Worm (Caenorhabditis elegans): ENCODE measurements around the gene C28D4.7.

The C28D4.7 gene

ce11 chrIV:9733904-9734303, 9.0 kb downstream of the C28D4.7 start:
- no peak for TF ChIP-seq lsy-2 (tag; optimal IDR thresholded peaks at IDR 0.05)
- no peak for TF ChIP-seq ceh-39 (tag; optimal IDR thresholded peaks at IDR 0.05)
- no peak for TF ChIP-seq zip-8 (tag; optimal IDR thresholded peaks at IDR 0.05)
- no peak for TF ChIP-seq cnd-1 (tag; optimal IDR thresholded peaks at IDR 0.05)
- TF ChIP-seq blmp-1 (tag; optimal IDR thresholded peaks at IDR 0.05): no peak
- no peak for TF ChIP-seq bed-3 (GFP tag; optimal IDR thresholded peaks at IDR 0.05)
- no peak for TF ChIP-seq mab-5 (tag; optimal IDR thresholded peaks at IDR 0.05)
- TF ChIP-seq nhr-76 (tag; optimal IDR thresholded peaks at IDR 0.05): no peak
- TF ChIP-seq drap-1 (GFP tag; optimal IDR thresholded peaks at IDR 0.05): no peak
- TF ChIP-seq nhr-28 (tag; optimal IDR thresholded peaks at IDR 0.05): no peak
- no peak for TF ChIP-seq tbx-8 (GFP tag; optimal IDR thresholded peaks at IDR 0.05)
- TF ChIP-seq ceh-83 (GFP tag; optimal IDR thresholded peaks at IDR 0.05): no peak
- no peak for TF ChIP-seq sem-2 (GFP tag; optimal IDR thresholded peaks at IDR 0.05)
- TF ChIP-seq nhr-12 (tag; optimal IDR thresholded peaks at IDR 0.05): no peak

DNA sequence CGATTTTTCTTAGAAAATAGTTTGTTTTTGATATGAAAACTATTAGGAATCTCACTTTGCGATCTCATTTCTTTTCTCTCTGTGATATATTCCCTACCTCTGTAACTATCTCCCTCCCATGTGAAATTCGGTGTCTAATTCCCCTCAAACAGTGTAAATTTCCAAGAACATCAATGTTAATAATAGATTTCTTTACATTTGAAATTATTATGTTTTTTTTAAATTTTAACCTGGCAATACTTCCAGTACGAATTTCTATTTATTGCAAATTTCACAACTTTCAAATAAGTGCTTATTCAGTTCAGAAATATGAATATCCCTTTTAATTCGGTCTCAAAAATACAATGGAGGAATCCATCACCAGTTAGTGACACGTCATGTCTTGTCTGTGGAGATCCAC, 14.6 kb downstream of the C28D4.7 start, which contains the start of gene nhr-100:
nhr-100 (plus strand) TSS at position 301 of the 400 bp plus-strand sequence.
- TF ChIP-seq lsy-2 (tag; optimal IDR thresholded peaks at IDR 0.05): no peak
- TF ChIP-seq mls-2 (tag; optimal IDR thresholded peaks at IDR 0.05): no peak

- TF ChIP-seq flh-1 (GFP tag; optimal IDR thresholded peaks at IDR 0.05) (no peak), sptf-1 (tag; optimal IDR thresholded peaks at IDR 0.05) (no peak), M03D4.4 (tag; optimal IDR thresholded peaks at IDR 0.05) (no peak)
Measured at ce11 chrIV:9727217-9727616, 15.7 kb downstream of the C28D4.7 start.

- TF ChIP-seq sptf-1 (tag; optimal IDR thresholded peaks at IDR 0.05): no peak
- TF ChIP-seq mab-5 (tag; optimal IDR thresholded peaks at IDR 0.05): no peak
- TF ChIP-seq ces-1 (GFP tag; optimal IDR thresholded peaks at IDR 0.05): no peak
Measured at ce11 chrIV:9725468-9725985, 17.4 kb downstream of the C28D4.7 start.

DNA sequence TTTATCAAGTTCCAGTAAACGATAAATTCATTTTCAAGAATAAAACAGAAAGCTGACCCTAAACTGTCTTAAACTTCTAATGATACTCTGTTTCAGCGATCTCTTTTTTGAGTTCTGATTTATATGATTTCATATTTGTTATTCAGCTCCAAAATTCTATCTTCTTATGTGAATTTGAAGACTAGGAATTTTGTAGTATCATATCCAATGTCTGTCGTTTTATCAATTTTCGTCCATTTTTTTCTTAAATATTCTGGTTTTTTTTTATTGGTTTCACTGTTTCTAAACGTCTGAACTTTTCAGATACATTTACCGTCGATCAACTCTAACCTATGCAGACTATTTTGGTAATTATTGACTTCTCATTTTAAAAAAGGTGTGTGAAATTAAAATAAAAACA, 18.0 kb downstream of the C28D4.7 start, which contains the start of the genes nhr-138 and C28D4.18:
nhr-138 (plus strand) TSS at position 304 of the 400 bp plus-strand sequence.
C28D4.18 (plus strand) TSS at position 333 of the 400 bp plus-strand sequence.
- TF ChIP-seq ceh-83 (GFP tag; optimal IDR thresholded peaks at IDR 0.05): no peak
- no peak for TF ChIP-seq drap-1 (GFP tag; optimal IDR thresholded peaks at IDR 0.05)
- TF ChIP-seq nhr-76 (tag; optimal IDR thresholded peaks at IDR 0.05): no peak

DNA sequence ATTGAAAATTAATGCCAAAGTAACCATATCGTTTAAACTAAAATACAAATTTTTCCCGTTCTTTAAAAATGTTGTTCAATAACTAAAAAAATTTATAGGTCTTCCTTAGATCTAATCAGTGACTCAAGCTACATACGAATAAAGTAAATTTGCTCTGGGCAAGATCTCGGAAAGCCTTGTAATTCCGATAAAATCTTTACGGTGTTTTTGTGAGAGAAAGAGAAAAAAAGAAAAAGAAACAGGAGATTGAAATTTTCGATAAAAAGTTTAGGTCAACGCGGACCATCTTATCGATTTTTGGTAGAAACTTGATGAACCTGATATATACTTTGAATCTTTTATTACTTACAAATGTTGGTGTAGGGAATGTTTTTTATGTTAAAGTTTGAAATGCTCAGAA, 19.8 kb downstream of the C28D4.7 start:
- TF ChIP-seq flh-1 (GFP tag; optimal IDR thresholded peaks at IDR 0.05): no peak
- TF ChIP-seq ztf-11 (tag; optimal IDR thresholded peaks at IDR 0.05): no peak
- no peak for TF ChIP-seq lin-13 (tag; optimal IDR thresholded peaks at IDR 0.05)

DNA sequence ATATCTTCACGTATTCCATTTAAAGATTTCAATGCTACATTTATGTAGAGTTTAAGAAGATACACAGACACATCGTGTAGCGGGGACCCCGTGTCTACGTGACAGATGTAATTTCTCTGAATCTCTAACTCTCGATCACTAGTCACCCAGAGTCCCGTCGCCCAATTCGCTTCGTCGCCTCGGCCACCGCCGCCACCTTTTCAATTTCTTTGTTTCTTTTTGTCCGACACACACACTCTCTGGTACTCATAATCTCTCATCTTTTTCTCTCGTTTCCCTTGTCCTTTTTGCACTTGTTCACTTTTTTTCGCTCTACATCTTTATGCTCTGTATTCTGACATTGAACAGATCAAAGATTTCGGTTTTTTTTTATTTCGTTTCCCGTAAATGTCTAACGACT, 24.6 kb downstream of the C28D4.7 start:
- TF ChIP-seq lsy-2 (tag; optimal IDR thresholded peaks at IDR 0.05): peak; percentile 47
- peak; percentile 20 for TF ChIP-seq mep-1 (tag; optimal IDR thresholded peaks at IDR 0.05)
- TF ChIP-seq unc-120 (tag; optimal IDR thresholded peaks at IDR 0.05; ENCODE audit: poor library complexity, severe bottlenecking): peak; percentile 75
- no peak for TF ChIP-seq ces-1 (GFP tag; optimal IDR thresholded peaks at IDR 0.05)
- TF ChIP-seq unc-62 (GFP tag; optimal IDR thresholded peaks at IDR 0.05): peak; percentile 75

ce11 chrIV:9717844-9718243, 25.1 kb downstream of the C28D4.7 start:
- no peak for TF ChIP-seq sem-2 (GFP tag; optimal IDR thresholded peaks at IDR 0.05)
- TF ChIP-seq ces-1 (GFP tag; optimal IDR thresholded peaks at IDR 0.05): no peak
- no peak for TF ChIP-seq snpc-4 (tag; optimal IDR thresholded peaks at IDR 0.05)
- no peak for TF ChIP-seq M03D4.4 (tag; optimal IDR thresholded peaks at IDR 0.05)
- TF ChIP-seq bed-3 (GFP tag; optimal IDR thresholded peaks at IDR 0.05): no peak
- no peak for TF ChIP-seq nhr-237 (tag; optimal IDR thresholded peaks at IDR 0.05)
- TF ChIP-seq hlh-1 (tag; optimal IDR thresholded peaks at IDR 0.05): no peak
- TF ChIP-seq nhr-12 (tag; optimal IDR thresholded peaks at IDR 0.05): no peak

Data from whole organism, mixed stage, embryonic.